Worm (Caenorhabditis elegans) whole organism, mixed stage, embryonic: ENCODE data around the gene W08E12.2.

Source experiments
- M03D4.4 ChIP-seq: sonication (generic microtip); optimal IDR thresholded peaks from 2 replicates; lab custom pipeline; 2017; ENCODE audit warnings: mild to moderate bottlenecking, missing genetic modification characterization, missing compliant biosample characterization
- blmp-1 ChIP-seq: fragments of 150-350 bp; optimal IDR thresholded peaks from 2 replicates; lab custom pipeline; 2014; ENCODE audit warnings: missing biosample characterization, missing genetic modification characterization
- ces-1 ChIP-seq: fragments of 150-350 bp; optimal IDR thresholded peaks from 2 replicates; lab custom pipeline; 2014; ENCODE audit warnings: missing biosample characterization, missing genetic modification reagents, missing genetic modification characterization
- cnd-1 ChIP-seq: fragments of 200-800 bp; sonication (Bioruptor generic); optimal IDR thresholded peaks from 2 replicates; lab custom pipeline; 2018; ENCODE audit warnings: mild to moderate bottlenecking, missing genetic modification characterization, missing compliant biosample characterization
- drap-1 ChIP-seq: fragments of 200-800 bp; sonication (Bioruptor generic); optimal IDR thresholded peaks from 3 replicates; lab custom pipeline; 2018; ENCODE audit warnings: mild to moderate bottlenecking, missing genetic modification characterization, missing compliant biosample characterization
- elt-1 ChIP-seq: sonication (generic microtip); optimal IDR thresholded peaks from 2 replicates; lab custom pipeline; 2017; ENCODE audit warnings: missing genetic modification characterization, mild to moderate bottlenecking, missing compliant biosample characterization, antibody characterized with exemption, moderate library complexity, borderline replicate concordance; ENCODE audit not compliant: insufficient read depth
- elt-3 ChIP-seq: fragments of 150-350 bp; optimal IDR thresholded peaks from 2 replicates; lab custom pipeline; 2014; ENCODE audit warnings: missing biosample characterization, missing genetic modification characterization
- flh-1 ChIP-seq: fragments of 200-800 bp; sonication (Bioruptor generic); optimal IDR thresholded peaks from 2 replicates; lab custom pipeline; 2018; ENCODE audit warnings: mild to moderate bottlenecking, missing genetic modification characterization, moderate library complexity, missing compliant biosample characterization
- ham-2 ChIP-seq: fragments of 200-800 bp; sonication (Bioruptor generic); optimal IDR thresholded peaks from 2 replicates; lab custom pipeline; 2018; ENCODE audit warnings: mild to moderate bottlenecking, missing genetic modification characterization, missing compliant biosample characterization
- hlh-1 ChIP-seq: fragments of 150-350 bp; optimal IDR thresholded peaks from 2 replicates; lab custom pipeline; 2014; ENCODE audit warnings: missing biosample characterization, missing genetic modification reagents, missing genetic modification characterization
- lin-13 ChIP-seq: fragments of 150-350 bp; optimal IDR thresholded peaks from 2 replicates; lab custom pipeline; 2014; ENCODE audit warnings: missing biosample characterization, missing genetic modification characterization
- lin-32 ChIP-seq: fragments of 200-800 bp; sonication (Bioruptor generic); optimal IDR thresholded peaks from 2 replicates; lab custom pipeline; 2018; ENCODE audit warnings: mild to moderate bottlenecking, missing genetic modification characterization, missing compliant biosample characterization
- lsy-2 ChIP-seq: fragments of 150-350 bp; optimal IDR thresholded peaks from 2 replicates; lab custom pipeline; 2014; ENCODE audit warnings: missing biosample characterization, missing genetic modification characterization
- mab-5 ChIP-seq: fragments of 150-350 bp; optimal IDR thresholded peaks from 2 replicates; lab custom pipeline; 2014; ENCODE audit warnings: missing biosample characterization, missing genetic modification characterization
- nhr-12 ChIP-seq: fragments of 150-350 bp; optimal IDR thresholded peaks from 2 replicates; lab custom pipeline; 2014; ENCODE audit warnings: missing biosample characterization, missing genetic modification characterization
- nhr-2 ChIP-seq: fragments of 150-350 bp; optimal IDR thresholded peaks from 2 replicates; lab custom pipeline; 2014; ENCODE audit warnings: missing biosample characterization, missing genetic modification characterization
- nhr-237 ChIP-seq: fragments of 150-350 bp; optimal IDR thresholded peaks from 2 replicates; lab custom pipeline; 2014; ENCODE audit warnings: missing biosample characterization, missing genetic modification characterization
- nhr-28 ChIP-seq: fragments of 150-350 bp; optimal IDR thresholded peaks from 2 replicates; lab custom pipeline; 2014; ENCODE audit warnings: missing biosample characterization, missing genetic modification characterization
- nhr-76 ChIP-seq: sonication (generic microtip); optimal IDR thresholded peaks from 2 replicates; lab custom pipeline; 2017; ENCODE audit warnings: missing biosample characterization, missing genetic modification characterization
- pha-4 ChIP-seq: fragments of 150-350 bp; optimal IDR thresholded peaks from 2 replicates; lab custom pipeline; 2018; ENCODE audit warnings: missing biosample characterization, missing genetic modification reagents, missing genetic modification characterization
- sem-2 ChIP-seq: fragments of 200-800 bp; sonication (Bioruptor generic); optimal IDR thresholded peaks from 2 replicates; lab custom pipeline; 2018; ENCODE audit warnings: mild to moderate bottlenecking, missing genetic modification characterization, missing compliant biosample characterization
- snpc-4 ChIP-seq: fragments of 150-350 bp; optimal IDR thresholded peaks from 2 replicates; lab custom pipeline; 2014; ENCODE audit warnings: missing biosample characterization, missing genetic modification characterization
- sptf-1 ChIP-seq: sonication (generic microtip); optimal IDR thresholded peaks from 2 replicates; lab custom pipeline; 2017; ENCODE audit warnings: mild to moderate bottlenecking, missing genetic modification characterization, moderate library complexity, missing compliant biosample characterization
- tbx-8 ChIP-seq: fragments of 200-800 bp; sonication (Bioruptor generic); optimal IDR thresholded peaks from 2 replicates; lab custom pipeline; 2018; ENCODE audit warnings: mild to moderate bottlenecking, missing genetic modification characterization, moderate library complexity, missing compliant biosample characterization
- unc-120 ChIP-seq: sonication (generic microtip); optimal IDR thresholded peaks from 2 replicates; lab custom pipeline; 2017; ENCODE audit warnings: missing genetic modification characterization, missing compliant biosample characterization; ENCODE audit not compliant: poor library complexity, severe bottlenecking
- unc-39 ChIP-seq: fragments of 150-350 bp; optimal IDR thresholded peaks from 2 replicates; lab custom pipeline; 2014; ENCODE audit warnings: missing biosample characterization, missing genetic modification characterization
- unc-62 ChIP-seq: fragments of 150-350 bp; optimal IDR thresholded peaks from 2 replicates; lab custom pipeline; 2014; ENCODE audit warnings: missing biosample characterization, missing genetic modification reagents, missing genetic modification characterization
- zip-8 ChIP-seq: fragments of 150-350 bp; optimal IDR thresholded peaks from 2 replicates; lab custom pipeline; 2014; ENCODE audit warnings: missing biosample characterization, missing genetic modification characterization
- ztf-11 ChIP-seq: fragments of 150-350 bp; optimal IDR thresholded peaks from 2 replicates; lab custom pipeline; 2014; ENCODE audit warnings: missing biosample characterization, missing genetic modification characterization

W08E12.2 gene

ce11 chrIV:3278822-3279221 is 26.9 kb upstream of the W08E12.2 start:
- TF ChIP-seq mab-5 (tag; lab: Kevin White, UChicago), result no peak
- TF ChIP-seq zip-8 (tag; lab: Kevin White, UChicago), result peak; percentile 86
- TF ChIP-seq nhr-237 (tag; lab: Kevin White, UChicago), result no peak
- TF ChIP-seq lin-32, result no peak
- no peak for TF ChIP-seq elt-1 (tag; lab: Kevin White, UChicago)
- peak; percentile 87 for TF ChIP-seq unc-62 (GFP tag; lab: Kevin White, UChicago)
- peak; percentile 74 for TF ChIP-seq nhr-2 (tag; lab: Kevin White, UChicago)

ce11 chrIV:3289237-3289636 is 16.4 kb upstream of the W08E12.2 start, which contains the start of gene gcy-23:
Gene gcy-23 (minus strand): TSS chrIV:3289337.
- no peak for TF ChIP-seq lsy-2
- no peak for TF ChIP-seq nhr-76
- TF ChIP-seq unc-39 (tag; lab: Kevin White, UChicago), result no peak
- no peak for TF ChIP-seq sptf-1 (tag; lab: Kevin White, UChicago)
- no peak for TF ChIP-seq M03D4.4 (tag; lab: Kevin White, UChicago)
- TF ChIP-seq nhr-28 (tag; lab: Kevin White, UChicago), result no peak
- TF ChIP-seq lin-13 (tag; lab: Kevin White, UChicago), result no peak
- no peak for TF ChIP-seq ham-2 (GFP tag; lab: Kevin White, UChicago)
- TF ChIP-seq unc-62 (GFP tag; lab: Kevin White, UChicago), result no peak
- TF ChIP-seq elt-1 (tag; lab: Kevin White, UChicago), result no peak
- TF ChIP-seq mab-5 (tag; lab: Kevin White, UChicago), result no peak
- TF ChIP-seq ces-1, result no peak
- TF ChIP-seq blmp-1, result no peak
- TF ChIP-seq lin-32, result no peak
- no peak for TF ChIP-seq unc-120 (tag; lab: Kevin White, UChicago)
- TF ChIP-seq drap-1 (GFP tag; lab: Kevin White, UChicago), result no peak
- no peak for TF ChIP-seq cnd-1
- no peak for TF ChIP-seq sem-2 (GFP tag; lab: Kevin White, UChicago)
- TF ChIP-seq snpc-4, result no peak
- TF ChIP-seq, all 35 proteins: peak for 0

- TF ChIP-seq ces-1, result no peak
- TF ChIP-seq tbx-8 (GFP tag; lab: Kevin White, UChicago), result no peak
- TF ChIP-seq pha-4 (tag; lab: Kevin White, UChicago), result no peak
- no peak for TF ChIP-seq lin-13 (tag; lab: Kevin White, UChicago)
- TF ChIP-seq cnd-1, result no peak
- no peak for TF ChIP-seq ham-2 (GFP tag; lab: Kevin White, UChicago)
- no peak for TF ChIP-seq hlh-1 (tag; lab: Kevin White, UChicago)
- no peak for TF ChIP-seq zip-8 (tag; lab: Kevin White, UChicago)
- TF ChIP-seq nhr-2 (tag; lab: Kevin White, UChicago), result no peak
- no peak for TF ChIP-seq unc-62 (GFP tag; lab: Kevin White, UChicago)
- no peak for TF ChIP-seq mab-5 (tag; lab: Kevin White, UChicago)
- no peak for TF ChIP-seq nhr-76
- no peak for TF ChIP-seq flh-1
- TF ChIP-seq nhr-12, result no peak
- no peak for TF ChIP-seq nhr-28 (tag; lab: Kevin White, UChicago)
- no peak for TF ChIP-seq elt-1 (tag; lab: Kevin White, UChicago)
Observed at ce11 chrIV:3291977-3292561, 13.6 kb upstream of the W08E12.2 start, which contains the start of gene W08E12.8. Gene W08E12.8 (plus strand): TSS chrIV:3292371.

DNA sequence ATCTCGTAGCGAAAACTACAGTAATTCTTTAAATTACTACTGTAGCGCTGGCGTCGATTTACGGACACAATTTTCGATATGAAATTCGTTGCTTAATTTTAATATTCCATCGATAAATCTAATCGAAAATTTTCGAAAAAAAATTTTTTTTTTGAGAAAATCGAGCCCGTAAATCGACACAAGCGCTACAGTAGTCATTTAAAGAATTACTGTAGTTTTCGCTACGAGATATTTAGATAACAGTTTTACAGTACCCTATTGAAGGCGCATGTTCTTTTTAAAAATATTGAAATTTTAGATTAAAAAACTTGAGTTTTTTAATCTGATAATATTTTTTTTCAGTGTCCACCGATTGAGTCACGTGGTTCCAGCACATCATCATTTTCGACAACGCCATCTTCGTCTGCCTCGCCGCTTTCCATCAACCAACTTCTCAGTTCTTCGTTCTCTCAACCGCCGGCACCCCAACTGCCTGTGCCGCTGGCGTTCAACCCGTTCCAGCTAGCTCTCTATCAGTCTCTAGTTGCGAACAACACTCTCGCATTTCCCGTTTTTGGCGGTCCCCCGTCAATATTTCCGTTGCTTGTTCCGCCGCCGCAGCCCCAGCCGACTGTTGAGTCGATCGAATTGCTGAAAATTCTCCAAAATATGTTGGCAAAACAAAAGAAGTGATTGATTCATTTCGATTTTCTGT is 11.7 kb upstream of the W08E12.2 start:
- no peak for TF ChIP-seq sptf-1 (tag; lab: Kevin White, UChicago)
- TF ChIP-seq snpc-4, result no peak
- no peak for TF ChIP-seq cnd-1
- TF ChIP-seq ztf-11 (tag; lab: Kevin White, UChicago), result no peak
- TF ChIP-seq unc-120 (tag; lab: Kevin White, UChicago), result no peak
- TF ChIP-seq elt-1 (tag; lab: Kevin White, UChicago), result no peak
- no peak for TF ChIP-seq pha-4 (tag; lab: Kevin White, UChicago)
- TF ChIP-seq M03D4.4 (tag; lab: Kevin White, UChicago), result no peak
- no peak for TF ChIP-seq sem-2 (GFP tag; lab: Kevin White, UChicago)
- no peak for TF ChIP-seq blmp-1
- TF ChIP-seq flh-1, result no peak
- no peak for TF ChIP-seq lin-13 (tag; lab: Kevin White, UChicago)
- no peak for TF ChIP-seq lin-32
- TF ChIP-seq drap-1 (GFP tag; lab: Kevin White, UChicago), result no peak
- no peak for TF ChIP-seq elt-3 (tag; lab: Kevin White, UChicago)
- no peak for TF ChIP-seq ces-1
- no peak for TF ChIP-seq hlh-1 (tag; lab: Kevin White, UChicago)
